Fruit fly (Drosophila melanogaster) whole organism, prepupa: ENCODE data around the gene Cftr.

Source experiments
- CG10669 ChIP-seq: fragments of 200-800 bp; sonication (Bioruptor generic); optimal IDR thresholded peaks from 3 replicates; lab custom pipeline; 2018; ENCODE audit warnings: missing biosample characterization, mild to moderate bottlenecking, missing genetic modification characterization, moderate library complexity
- CG11294 ChIP-seq: fragments of 200-800 bp; sonication (Bioruptor generic); IDR thresholded peaks from 2 replicates; pipeline ENCODE4 v1.3.6; 2022; ENCODE audit warnings: missing biosample characterization, missing genetic modification characterization
- CG11762 ChIP-seq: fragments of 200-800 bp; sonication (Bioruptor generic); optimal IDR thresholded peaks from 3 replicates; lab custom pipeline; 2016; ENCODE audit warnings: missing biosample characterization, missing genetic modification characterization; ENCODE audit not compliant: insufficient read depth
- CG1621 ChIP-seq: fragments of 200-800 bp; sonication (Bioruptor generic); optimal IDR thresholded peaks from 3 replicates; lab custom pipeline; 2018; ENCODE audit warnings: missing biosample characterization, mild to moderate bottlenecking, missing genetic modification characterization
- CG16779 ChIP-seq: fragments of 200-800 bp; sonication (Bioruptor generic); optimal IDR thresholded peaks from 3 replicates; lab custom pipeline; 2017; ENCODE audit warnings: missing biosample characterization, mild to moderate bottlenecking, missing genetic modification characterization
- CG3032 ChIP-seq: fragments of 200-800 bp; optimal IDR thresholded peaks from 2 replicates; lab custom pipeline; 2019; ENCODE audit warnings: missing biosample characterization, mild to moderate bottlenecking, missing genetic modification characterization, moderate library complexity
- CG32006 ChIP-seq: fragments of 200-800 bp; sonication (Bioruptor generic); optimal IDR thresholded peaks from 3 replicates; lab custom pipeline; 2017; ENCODE audit warnings: missing biosample characterization, mild to moderate bottlenecking, missing genetic modification characterization
- CG34406 ChIP-seq: fragments of 200-800 bp; sonication (Bioruptor generic); optimal IDR thresholded peaks from 3 replicates; lab custom pipeline; 2016; ENCODE audit warnings: missing biosample characterization, missing genetic modification characterization
- CG3919 ChIP-seq: fragments of 200-800 bp; sonication (Bioruptor generic); optimal IDR thresholded peaks from 3 replicates; lab custom pipeline; 2016; ENCODE audit warnings: missing biosample characterization, missing genetic modification characterization
- CG6163 ChIP-seq: fragments of 200-800 bp; sonication (Bioruptor generic); IDR thresholded peaks from 3 replicates; pipeline ENCODE4 v1.3.6; 2022; ENCODE audit warnings: missing biosample characterization, missing genetic modification characterization
- CG6808 ChIP-seq: fragments of 200-800 bp; sonication (Bioruptor generic); optimal IDR thresholded peaks from 3 replicates; lab custom pipeline; 2017; ENCODE audit warnings: missing biosample characterization, missing genetic modification characterization, mild to moderate bottlenecking, moderate library complexity, missing genetic modification reagents
- CG6854 ChIP-seq: fragments of 200-800 bp; sonication (Bioruptor generic); optimal IDR thresholded peaks from 2 replicates; lab custom pipeline; 2017; ENCODE audit warnings: missing biosample characterization, mild to moderate bottlenecking, missing genetic modification characterization
- CG7368 ChIP-seq: fragments of 200-800 bp; sonication (Bioruptor generic); optimal IDR thresholded peaks from 3 replicates; lab custom pipeline; 2016; ENCODE audit warnings: missing biosample characterization, missing genetic modification characterization
- CG8119 ChIP-seq: fragments of 200-800 bp; sonication (Bioruptor generic); IDR thresholded peaks from 3 replicates; pipeline ENCODE4 v1.3.6; 2022; ENCODE audit warnings: missing biosample characterization, missing genetic modification characterization
- CG8319 ChIP-seq: fragments of 200-800 bp; sonication (Bioruptor generic); optimal IDR thresholded peaks from 3 replicates; lab custom pipeline; 2016; ENCODE audit warnings: missing biosample characterization, missing genetic modification characterization
- CG8632 ChIP-seq: fragments of 200-800 bp; sonication (Bioruptor generic); optimal IDR thresholded peaks from 3 replicates; lab custom pipeline; 2016; ENCODE audit warnings: missing biosample characterization, missing genetic modification characterization
- CG9139 ChIP-seq: fragments of 200-800 bp; sonication (Bioruptor generic); optimal IDR thresholded peaks from 3 replicates; lab custom pipeline; 2017; ENCODE audit warnings: missing biosample characterization, mild to moderate bottlenecking, missing genetic modification characterization
- Eip75B ChIP-seq: fragments of 200-800 bp; sonication (Bioruptor generic); optimal IDR thresholded peaks from 3 replicates; lab custom pipeline; 2016; ENCODE audit warnings: missing biosample characterization, missing genetic modification characterization
- Eip78C ChIP-seq: fragments of 200-800 bp; sonication (Bioruptor generic); peaks from one replicate; lab custom pipeline; 2016; ENCODE audit warnings: missing biosample characterization, missing genetic modification characterization
- Ets21C ChIP-seq: fragments of 200-800 bp; sonication (Bioruptor generic); optimal IDR thresholded peaks from 3 replicates; lab custom pipeline; 2016; ENCODE audit warnings: missing biosample characterization, missing genetic modification characterization
- Gug ChIP-seq: fragments of 200-800 bp; sonication (Bioruptor generic); IDR thresholded peaks from 2 replicates; pipeline ENCODE4 v1.3.6; 2022; ENCODE audit warnings: missing biosample characterization, missing genetic modification characterization
- Hr38 ChIP-seq: sonication (Bioruptor generic); optimal IDR thresholded peaks from 2 replicates; lab custom pipeline; 2016; ENCODE audit warnings: missing biosample characterization, missing genetic modification characterization
- Hr39 ChIP-seq: fragments of 200-800 bp; sonication (Bioruptor generic); optimal IDR thresholded peaks from 2 replicates; lab custom pipeline; 2016; ENCODE audit warnings: missing biosample characterization, missing genetic modification characterization
- Hr4 ChIP-seq: fragments of 200-800 bp; sonication (Bioruptor generic); optimal IDR thresholded peaks from 3 replicates; lab custom pipeline; 2016; ENCODE audit warnings: missing biosample characterization, missing genetic modification characterization
- Lpt ChIP-seq: fragments of 200-800 bp; sonication (Bioruptor generic); optimal IDR thresholded peaks from 3 replicates; lab custom pipeline; 2016; ENCODE audit warnings: missing biosample characterization, missing genetic modification characterization
- Met ChIP-seq: fragments of 200-800 bp; sonication (Bioruptor generic); optimal IDR thresholded peaks from 3 replicates; lab custom pipeline; 2016; ENCODE audit warnings: missing biosample characterization, missing genetic modification characterization
- OdsH ChIP-seq: fragments of 200-800 bp; sonication (Bioruptor generic); optimal IDR thresholded peaks from 3 replicates; lab custom pipeline; 2016; ENCODE audit warnings: missing biosample characterization, missing genetic modification characterization
- Smox ChIP-seq: fragments of 200-800 bp; sonication (Bioruptor generic); optimal IDR thresholded peaks from 3 replicates; lab custom pipeline; 2016; ENCODE audit warnings: missing biosample characterization, missing genetic modification characterization
- Sox14 ChIP-seq: fragments of 200-800 bp; sonication (Bioruptor generic); optimal IDR thresholded peaks from 3 replicates; lab custom pipeline; 2016; ENCODE audit warnings: missing biosample characterization, missing genetic modification characterization
- Sox15 ChIP-seq: fragments of 200-800 bp; sonication (Bioruptor generic); optimal IDR thresholded peaks from 3 replicates; lab custom pipeline; 2016; ENCODE audit warnings: missing biosample characterization, missing genetic modification characterization
- achi ChIP-seq: fragments of 200-800 bp; sonication (Bioruptor generic); optimal IDR thresholded peaks from 3 replicates; lab custom pipeline; 2016; ENCODE audit warnings: missing biosample characterization, missing genetic modification characterization
- cyc ChIP-seq: fragments of 200-800 bp; sonication (Bioruptor generic); optimal IDR thresholded peaks from 3 replicates; lab custom pipeline; 2016; ENCODE audit warnings: missing biosample characterization, missing genetic modification characterization
- dac ChIP-seq: fragments of 200-800 bp; sonication (Bioruptor generic); optimal IDR thresholded peaks from 2 replicates; lab custom pipeline; 2017; ENCODE audit warnings: missing biosample characterization, mild to moderate bottlenecking, missing genetic modification characterization
- dsx ChIP-seq: fragments of 200-800 bp; optimal IDR thresholded peaks from 3 replicates; lab custom pipeline; 2019; ENCODE audit warnings: missing biosample characterization, mild to moderate bottlenecking, missing genetic modification characterization, moderate library complexity; ENCODE audit not compliant: poor library complexity, severe bottlenecking
- eg ChIP-seq: fragments of 200-800 bp; sonication (Bioruptor generic); IDR thresholded peaks from 3 replicates; pipeline ENCODE4 v1.3.6; 2022; ENCODE audit warnings: missing biosample characterization, missing genetic modification characterization
- esn ChIP-seq: fragments of 200-800 bp; sonication (Bioruptor generic); optimal IDR thresholded peaks from 2 replicates; lab custom pipeline; 2016; ENCODE audit warnings: missing biosample characterization, mild to moderate bottlenecking, missing genetic modification characterization, moderate library complexity
- fd59A ChIP-seq: fragments of 200-800 bp; sonication (Bioruptor generic); optimal IDR thresholded peaks from 2 replicates; lab custom pipeline; 2017; ENCODE audit warnings: missing biosample characterization, mild to moderate bottlenecking, missing genetic modification characterization, missing genetic modification reagents
- net ChIP-seq: fragments of 200-800 bp; sonication (Bioruptor generic); optimal IDR thresholded peaks from 3 replicates; lab custom pipeline; 2016; ENCODE audit warnings: missing biosample characterization, missing genetic modification characterization
- spab ChIP-seq: fragments of 200-800 bp; sonication (Bioruptor generic); optimal IDR thresholded peaks from 2 replicates; lab custom pipeline; 2017; ENCODE audit warnings: missing biosample characterization, mild to moderate bottlenecking, missing genetic modification characterization, missing genetic modification reagents
- ss ChIP-seq, 2 experiments: fragments of 200-800 bp; sonication (Bioruptor generic); optimal IDR thresholded peaks; 2 replicates in 1 of 2; 3 replicates in 1 of 2; lab custom pipeline; 2017 to 2018; ENCODE audit warnings: mild to moderate bottlenecking in 2 of 2, missing biosample characterization in 2 of 2, missing genetic modification characterization in 2 of 2, moderate library complexity in 1 of 2
- svp ChIP-seq: fragments of 200-800 bp; sonication (Bioruptor generic); peaks from one replicate; lab custom pipeline; 2016; ENCODE audit warnings: missing biosample characterization, missing genetic modification characterization
- topi ChIP-seq: fragments of 200-800 bp; sonication (Bioruptor generic); optimal IDR thresholded peaks from 3 replicates; lab custom pipeline; 2016; ENCODE audit warnings: missing biosample characterization, missing genetic modification characterization

The Cftr gene

DNA sequence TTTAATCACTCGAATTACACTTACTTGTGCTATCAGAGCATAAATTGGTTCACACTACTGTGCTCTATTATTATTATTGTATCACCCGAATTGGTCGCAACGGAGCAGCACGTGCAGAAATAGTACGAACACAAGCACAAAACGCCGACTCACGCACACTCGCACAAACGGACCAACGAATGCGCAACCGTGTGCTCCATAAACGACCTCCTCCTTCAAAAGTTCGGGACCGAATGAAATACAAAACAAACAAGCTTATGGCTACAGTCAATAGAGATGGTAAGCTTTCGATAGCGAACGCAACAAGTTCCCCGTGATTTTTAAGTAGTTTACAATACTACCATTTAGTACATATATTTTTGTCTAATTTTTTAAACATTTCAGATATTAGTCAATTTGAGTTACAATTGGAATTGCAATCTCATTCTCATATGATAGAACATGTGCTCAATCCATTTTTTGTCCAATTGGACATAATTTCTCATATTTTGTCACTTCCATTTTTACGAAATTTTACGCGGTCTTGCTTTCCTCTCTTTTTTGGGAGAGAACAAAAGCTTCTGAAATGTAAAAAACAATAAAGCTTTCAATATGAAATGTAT is at the start of gene Cftr (continued):
- no peak for TF ChIP-seq CG11762 (GFP tag; lab: Kevin White, UChicago)
- TF ChIP-seq Hr39 (GFP tag; lab: Kevin White, UChicago), result no peak
- peak; percentile 27 for TF ChIP-seq OdsH
- peak; percentile 68 for TF ChIP-seq CG6854 (GFP tag; lab: Kevin White, UChicago)

DNA sequence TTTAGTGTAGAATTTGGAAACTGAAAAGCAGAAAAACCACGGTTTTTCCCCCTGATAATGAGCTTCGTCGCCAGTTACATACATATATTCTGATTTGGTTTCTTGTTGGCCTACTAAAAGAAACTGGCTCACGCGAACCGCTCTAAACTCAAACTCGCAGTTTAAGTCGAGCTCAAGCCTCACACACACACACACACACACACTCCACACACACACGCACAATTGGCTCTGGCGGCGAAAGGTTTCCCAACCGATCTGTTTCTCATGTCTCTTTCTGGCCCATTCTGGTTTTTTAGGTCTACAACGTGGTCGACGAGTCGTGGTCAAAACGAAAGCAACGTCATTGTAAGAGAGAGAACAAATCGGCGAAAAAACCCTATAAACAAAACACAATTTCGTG is 46.6 kb upstream of the Cftr start:
- TF ChIP-seq ss (GFP tag; optimal IDR thresholded peaks at IDR 0.05; lab: Kevin White, UChicago) (peak in 1 of 2 experiments; percentile 22), dsx (peak; percentile 26), OdsH (no peak), cyc (no peak)

DNA sequence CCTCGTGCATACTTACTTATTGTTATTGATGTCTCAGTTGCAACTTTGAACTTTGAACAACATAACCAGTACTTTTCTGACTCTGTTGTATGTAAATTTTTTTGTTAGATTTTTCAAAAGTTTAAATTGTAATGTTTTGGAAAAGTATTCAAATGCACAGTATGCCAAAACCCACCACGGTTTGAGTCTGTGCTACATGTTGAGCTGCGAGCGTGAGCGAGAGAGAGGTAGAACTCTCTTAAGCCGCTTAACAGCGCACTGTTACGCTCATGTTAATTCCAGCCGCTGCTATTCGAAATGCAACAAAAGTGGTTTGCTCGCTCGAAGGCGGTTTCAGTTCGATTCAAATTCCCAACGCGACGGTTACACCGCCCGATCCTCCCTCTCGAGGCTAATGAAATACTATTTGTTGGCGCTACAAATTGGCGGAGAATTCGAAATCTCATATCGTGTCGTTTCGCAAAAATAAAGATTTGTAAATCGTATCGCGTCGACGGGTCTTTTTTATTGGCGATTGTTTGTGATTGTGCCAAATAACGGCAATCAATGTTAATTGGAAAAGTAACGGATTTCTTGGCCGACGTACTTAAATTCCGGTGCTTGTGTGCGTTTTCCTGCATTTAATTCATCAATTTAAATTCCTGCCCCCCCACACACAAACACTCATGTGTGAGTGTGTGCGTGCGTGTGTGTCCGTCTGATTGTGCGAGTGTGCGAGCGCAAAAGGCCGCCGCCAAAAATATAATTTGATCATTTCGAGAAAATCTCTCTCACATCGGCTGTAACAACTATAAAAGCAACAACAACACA is 45.3 kb upstream of the Cftr start:
- TF ChIP-seq CG6808 (GFP tag; lab: Kevin White, UChicago) (peak; percentile 7), Eip78C (GFP tag; lab: Kevin White, UChicago) (peak; percentile 21), CG3919 (GFP tag; lab: Kevin White, UChicago) (peak; percentile 25), Hr39 (GFP tag; lab: Kevin White, UChicago) (no peak), ss (GFP tag; optimal IDR thresholded peaks at IDR 0.05; lab: Kevin White, UChicago) (peak; percentile 18 to 20), dsx (peak; percentile 58), CG6854 (GFP tag; lab: Kevin White, UChicago) (peak; percentile 10), Ets21C (no peak)

DNA sequence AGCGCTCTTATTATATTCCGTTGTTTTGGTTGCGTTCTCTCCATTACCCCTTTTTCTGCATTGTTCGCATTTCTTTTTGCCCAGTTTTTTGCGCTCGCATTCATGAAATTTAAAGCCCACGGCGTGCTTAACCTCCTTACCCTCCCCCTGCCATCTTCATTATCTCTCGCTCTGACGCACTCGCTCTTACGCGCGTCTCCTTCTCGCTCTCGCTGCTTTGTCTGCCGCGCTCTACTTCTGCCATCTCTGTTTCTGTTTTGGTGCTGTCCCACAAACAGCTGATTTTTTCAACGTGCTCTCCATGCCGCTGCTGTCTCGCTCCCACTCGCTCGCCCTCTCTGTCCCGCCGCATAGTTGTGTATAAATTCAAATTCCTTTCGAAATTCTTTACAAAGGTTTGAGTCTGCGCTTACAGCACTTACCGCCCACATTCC is 42.8 kb upstream of the Cftr start:
- TF ChIP-seq CG6163 (GFP tag; lab: Robert Waterston, UW), result no peak
- TF ChIP-seq CG16779, result peak; percentile 7
- TF ChIP-seq CG8319 (GFP tag; lab: Kevin White, UChicago), result no peak
- no peak for TF ChIP-seq Sox15 (GFP tag; lab: Kevin White, UChicago)
- TF ChIP-seq esn (GFP tag; lab: Kevin White, UChicago), result peak; percentile 41
- no peak for TF ChIP-seq CG8632 (GFP tag; lab: Kevin White, UChicago)
- TF ChIP-seq Eip75B (GFP tag; lab: Kevin White, UChicago), result peak; percentile 70
- TF ChIP-seq Met (GFP tag; lab: Kevin White, UChicago), result no peak
- no peak for TF ChIP-seq topi
- no peak for TF ChIP-seq Smox (GFP tag; lab: Kevin White, UChicago)
- TF ChIP-seq fd59A (GFP tag; lab: Kevin White, UChicago), result no peak
- TF ChIP-seq svp (GFP tag; lab: Kevin White, UChicago), result no peak
- peak; percentile 19 for TF ChIP-seq CG9139 (GFP tag; lab: Kevin White, UChicago)
- TF ChIP-seq Eip78C (GFP tag; lab: Kevin White, UChicago), result peak; percentile 79
- no peak for TF ChIP-seq CG8119
- no peak for TF ChIP-seq Hr39 (GFP tag; lab: Kevin White, UChicago)
- TF ChIP-seq CG6808 (GFP tag; lab: Kevin White, UChicago), result peak; percentile 39
- no peak for TF ChIP-seq eg
- no peak for TF ChIP-seq CG3032 (tag; lab: Kevin White, UChicago)
- no peak for TF ChIP-seq CG10669 (GFP tag; lab: Kevin White, UChicago)
- peak; percentile 4 for TF ChIP-seq CG34406 (GFP tag; lab: Kevin White, UChicago)
- TF ChIP-seq CG6854 (GFP tag; lab: Kevin White, UChicago), result peak; percentile 72
- no peak for TF ChIP-seq dac (GFP tag; lab: Kevin White, UChicago)
- TF ChIP-seq CG3919 (GFP tag; lab: Kevin White, UChicago), result peak; percentile 29
- TF ChIP-seq CG32006 (GFP tag; lab: Kevin White, UChicago), result no peak
- no peak for TF ChIP-seq Gug (GFP tag; lab: Robert Waterston, UW)
- no peak for TF ChIP-seq achi (GFP tag; lab: Kevin White, UChicago)
- TF ChIP-seq Hr4 (GFP tag; lab: Kevin White, UChicago), result no peak
- TF ChIP-seq cyc, result no peak
- TF ChIP-seq OdsH, result no peak
- no peak for TF ChIP-seq CG7368 (GFP tag; lab: Kevin White, UChicago)
- no peak for TF ChIP-seq CG11762 (GFP tag; lab: Kevin White, UChicago)
- peak; percentile 57 for TF ChIP-seq Lpt (GFP tag; lab: Kevin White, UChicago)
- TF ChIP-seq net, result no peak
- no peak for TF ChIP-seq Hr38 (GFP tag; lab: Kevin White, UChicago)
- TF ChIP-seq Sox14 (GFP tag; lab: Kevin White, UChicago), result peak; percentile 92
- peak; percentile 72 for TF ChIP-seq CG1621
- no peak for TF ChIP-seq CG11294 (GFP tag; lab: Robert Waterston, UW)
- TF ChIP-seq spab (GFP tag; lab: Kevin White, UChicago), result no peak
